Fruit fly (Drosophila melanogaster) whole organism, wandering third instar larva: Measurements from ENCODE around the gene IntS2.

Experiments
- Abd-B ChIP-seq: fragments of >200 bp; optimal IDR thresholded peaks from 2 replicates; lab custom pipeline; 2017; ENCODE audit warnings: missing biosample characterization, missing genetic modification characterization
- CG32264 ChIP-seq: fragments of 200-800 bp; sonication (Bioruptor generic); optimal IDR thresholded peaks from 2 replicates; lab custom pipeline; 2016; ENCODE audit warnings: missing biosample characterization, missing genetic modification characterization
- CG9705 ChIP-seq: fragments of 200-800 bp; sonication (Bioruptor generic); optimal IDR thresholded peaks from 2 replicates; lab custom pipeline; 2018; ENCODE audit warnings: missing biosample characterization, mild to moderate bottlenecking, missing genetic modification characterization
- CrebA ChIP-seq: fragments of 200-800 bp; sonication (Bioruptor generic); optimal IDR thresholded peaks from 2 replicates; lab custom pipeline; 2016; ENCODE audit warnings: missing biosample characterization, mild to moderate bottlenecking, missing genetic modification characterization, borderline replicate concordance
- Dfd ChIP-seq: fragments of >200 bp; optimal IDR thresholded peaks from 2 replicates; lab custom pipeline; 2017; ENCODE audit warnings: missing biosample characterization, missing genetic modification characterization
- Dif ChIP-seq: fragments of 200-275, 200-300 bp; sonication (Bioruptor generic); optimal IDR thresholded peaks from 2 replicates; lab custom pipeline; 2018; ENCODE audit warnings: missing biosample characterization, missing genetic modification characterization; ENCODE audit not compliant: partially characterized antibody
- GATAd ChIP-seq: sonication (Bioruptor generic); optimal IDR thresholded peaks from 2 replicates; lab custom pipeline; 2016; ENCODE audit warnings: missing biosample characterization, missing genetic modification characterization
- HLH106 ChIP-seq: fragments of 200-800 bp; optimal IDR thresholded peaks from 3 replicates; lab custom pipeline; 2019; ENCODE audit warnings: missing biosample characterization, mild to moderate bottlenecking, missing genetic modification characterization, moderate library complexity
- Hnf4 ChIP-seq: fragments of 200-800 bp; sonication (Bioruptor generic); optimal IDR thresholded peaks from 2 replicates; lab custom pipeline; 2016; ENCODE audit warnings: missing biosample characterization, mild to moderate bottlenecking, missing genetic modification characterization
- Hr78 ChIP-seq: fragments of >200 bp; optimal IDR thresholded peaks from 2 replicates; lab custom pipeline; 2017; ENCODE audit warnings: missing biosample characterization, missing genetic modification characterization
- Hr83 ChIP-seq: fragments of 200-300 bp; sonication (Bioruptor generic); optimal IDR thresholded peaks from 2 replicates; lab custom pipeline; 2016; ENCODE audit warnings: missing biosample characterization, mild to moderate bottlenecking, missing genetic modification characterization, moderate library complexity; ENCODE audit not compliant: poor library complexity, severe bottlenecking
- Jra ChIP-seq: sonication (Bioruptor generic); optimal IDR thresholded peaks from 2 replicates; lab custom pipeline; 2016; ENCODE audit warnings: missing biosample characterization, missing genetic modification characterization
- Mio ChIP-seq: sonication (Bioruptor generic); optimal IDR thresholded peaks from 2 replicates; lab custom pipeline; 2016; ENCODE audit warnings: missing biosample characterization, missing genetic modification characterization
- Myc ChIP-seq: fragments of >200 bp; optimal IDR thresholded peaks from 2 replicates; lab custom pipeline; 2017
- N ChIP-seq: fragments of >200 bp; optimal IDR thresholded peaks from 2 replicates; lab custom pipeline; 2018; ENCODE audit warnings: missing biosample characterization, missing external identifiers, missing genetic modification characterization
- OdsH ChIP-seq: fragments of 200-800 bp; sonication (Bioruptor generic); optimal IDR thresholded peaks from 2 replicates; lab custom pipeline; 2016; ENCODE audit warnings: missing biosample characterization, mild to moderate bottlenecking, missing genetic modification characterization
- Rel ChIP-seq, 2 experiments: fragments of 200-800 bp; sonication (Bioruptor generic) in 1 of 2; optimal IDR thresholded peaks; 2 replicates in 1 of 2; 3 replicates in 1 of 2; lab custom pipeline; 2016 to 2019; ENCODE audit warnings: mild to moderate bottlenecking in 2 of 2, missing biosample characterization in 2 of 2, missing genetic modification characterization in 2 of 2, moderate library complexity in 1 of 2
- Sp1 ChIP-seq: fragments of 200-800 bp; sonication (Bioruptor generic); optimal IDR thresholded peaks from 3 replicates; lab custom pipeline; 2019; ENCODE audit warnings: missing biosample characterization, mild to moderate bottlenecking, missing genetic modification characterization, moderate library complexity
- Vsx2 ChIP-seq: fragments of 200-300, 225-300 bp; sonication (Bioruptor generic); optimal IDR thresholded peaks from 2 replicates; lab custom pipeline; 2018; ENCODE audit warnings: missing biosample characterization, missing genetic modification characterization; ENCODE audit not compliant: partially characterized antibody
- br ChIP-seq: fragments of 200-800 bp; sonication (Bioruptor generic); optimal IDR thresholded peaks from 2 replicates; lab custom pipeline; 2016; ENCODE audit warnings: missing biosample characterization, missing genetic modification characterization
- brk ChIP-seq: fragments of 200-800 bp; sonication (Bioruptor generic); optimal IDR thresholded peaks from 2 replicates; lab custom pipeline; 2016; ENCODE audit warnings: missing biosample characterization, mild to moderate bottlenecking, missing genetic modification characterization
- dl ChIP-seq, 2 experiments: fragments of 175-275, 200-275 bp in 1 of 2; fragments of 200-275 bp in 1 of 2; sonication (Bioruptor generic); optimal IDR thresholded peaks; lab custom pipeline; 2018; ENCODE audit warnings: mild to moderate bottlenecking in 2 of 2, missing biosample characterization in 2 of 2, missing genetic modification characterization in 2 of 2, moderate library complexity in 2 of 2; ENCODE audit not compliant: partially characterized antibody in 2 of 2, insufficient read depth in 1 of 2
- dmrt93B ChIP-seq: fragments of 200-800 bp; sonication (Bioruptor generic); optimal IDR thresholded peaks from 2 replicates; lab custom pipeline; 2018; ENCODE audit warnings: missing biosample characterization, mild to moderate bottlenecking, missing genetic modification characterization
- dsf ChIP-seq: sonication (Bioruptor generic); optimal IDR thresholded peaks from 2 replicates; lab custom pipeline; 2016; ENCODE audit warnings: missing biosample characterization, missing genetic modification characterization, borderline replicate concordance
- ey ChIP-seq: fragments of 200-800 bp; sonication (Bioruptor generic); optimal IDR thresholded peaks from 2 replicates; lab custom pipeline; 2016; ENCODE audit warnings: missing biosample characterization, missing genetic modification characterization
- foxo ChIP-seq, 2 experiments: fragments of 200-800 bp; sonication (Bioruptor generic); optimal IDR thresholded peaks; 2 replicates in 1 of 2; 3 replicates in 1 of 2; lab custom pipeline; 2016 to 2017; ENCODE audit warnings: missing biosample characterization in 2 of 2, missing genetic modification characterization in 2 of 2
- fru ChIP-seq: fragments of 200-800 bp; sonication (Bioruptor generic); optimal IDR thresholded peaks from 3 replicates; lab custom pipeline; 2016; ENCODE audit warnings: missing biosample characterization, mild to moderate bottlenecking, missing genetic modification characterization
- h ChIP-seq: fragments of 200-800 bp; sonication (Bioruptor generic); optimal IDR thresholded peaks from 3 replicates; lab custom pipeline; 2016; ENCODE audit warnings: missing biosample characterization, mild to moderate bottlenecking, missing genetic modification characterization
- jim ChIP-seq: fragments of 175-275, 200-325 bp; sonication (Bioruptor generic); optimal IDR thresholded peaks from 2 replicates; lab custom pipeline; 2016; ENCODE audit warnings: missing biosample characterization, mild to moderate bottlenecking, missing genetic modification characterization
- lola ChIP-seq: fragments of >200 bp; optimal IDR thresholded peaks from 2 replicates; lab custom pipeline; 2017; ENCODE audit warnings: missing biosample characterization, missing genetic modification characterization
- pan ChIP-seq: fragments of >200 bp; optimal IDR thresholded peaks from 2 replicates; lab custom pipeline; 2017
- psq ChIP-seq: fragments of 200-800 bp; sonication (Bioruptor generic); optimal IDR thresholded peaks from 3 replicates; lab custom pipeline; 2017; ENCODE audit warnings: missing biosample characterization, mild to moderate bottlenecking, missing genetic modification characterization, moderate library complexity
- rgr ChIP-seq: fragments of 200-800 bp; sonication (Bioruptor generic); optimal IDR thresholded peaks from 3 replicates; lab custom pipeline; 2016; ENCODE audit warnings: missing biosample characterization, mild to moderate bottlenecking, missing genetic modification characterization
- sage ChIP-seq: fragments of 200-800 bp; sonication (Bioruptor generic); optimal IDR thresholded peaks from 2 replicates; lab custom pipeline; 2016; ENCODE audit warnings: missing biosample characterization, mild to moderate bottlenecking, missing genetic modification characterization
- sv ChIP-seq: fragments of 200-800 bp; sonication (Bioruptor generic); optimal IDR thresholded peaks from 3 replicates; lab custom pipeline; 2016; ENCODE audit warnings: missing biosample characterization, missing genetic modification characterization
- tai ChIP-seq: sonication (Bioruptor generic); optimal IDR thresholded peaks from 2 replicates; lab custom pipeline; 2016; ENCODE audit warnings: missing biosample characterization, missing genetic modification characterization
- usp ChIP-seq: fragments of >200 bp; optimal IDR thresholded peaks from 2 replicates; lab custom pipeline; 2017; ENCODE audit warnings: missing biosample characterization, missing genetic modification characterization
- woc ChIP-seq: sonication (Bioruptor generic); optimal IDR thresholded peaks from 2 replicates; lab custom pipeline; 2016; ENCODE audit warnings: missing biosample characterization, mild to moderate bottlenecking, missing genetic modification characterization

Gene IntS2

dm6 chrX:17625833-17626232 is 30.8 kb downstream of the IntS2 start:
- TF ChIP-seq N (GFP tag; lab: Kevin White, UChicago) (no peak), Myc (lab: Kevin White, UChicago) (peak; percentile 52), foxo (GFP tag; optimal IDR thresholded peaks at IDR 0.05; lab: Kevin White, UChicago) (no peak)

DNA sequence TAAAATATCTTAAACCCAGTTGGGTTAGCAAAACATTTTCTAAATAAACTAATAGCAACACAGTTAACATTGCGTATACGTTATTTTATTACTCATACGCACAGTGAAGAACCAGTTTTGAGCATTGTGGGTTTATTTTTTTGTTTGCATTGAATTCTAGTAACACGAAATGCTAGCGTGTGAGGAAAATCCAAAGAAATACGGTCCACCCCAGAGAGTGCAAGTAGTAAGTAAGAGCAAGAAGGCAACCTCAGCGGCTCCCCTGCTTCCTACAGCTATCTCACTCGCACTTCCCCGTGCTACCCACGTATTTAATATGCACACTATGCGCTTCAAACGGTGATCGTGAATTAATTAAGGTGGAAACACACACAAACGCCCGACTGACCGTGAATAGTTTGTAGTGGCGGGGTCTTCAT is 31.6 kb downstream of the IntS2 start:
- peak; percentile 89 for TF ChIP-seq OdsH (GFP tag; lab: Kevin White, UChicago)
- no peak for TF ChIP-seq N (GFP tag; lab: Kevin White, UChicago)
- peak; percentile 29 for TF ChIP-seq Hr83 (GFP tag; lab: Kevin White, UChicago)
- TF ChIP-seq CG9705 = peak; percentile 66
- peak; percentile 68 for TF ChIP-seq sage (GFP tag; lab: Kevin White, UChicago)
- TF ChIP-seq sv = peak; percentile 76
- TF ChIP-seq brk (GFP tag; lab: Kevin White, UChicago) = no peak
- peak; percentile 39 for TF ChIP-seq Mio (GFP tag; lab: Kevin White, UChicago)
- TF ChIP-seq Abd-B (GFP tag; lab: Kevin White, UChicago) = no peak
- peak; percentile 50 for TF ChIP-seq Jra (GFP tag; lab: Kevin White, UChicago)
- TF ChIP-seq br (GFP tag; lab: Kevin White, UChicago) = peak; percentile 91
- no peak for TF ChIP-seq Myc (lab: Kevin White, UChicago)
- TF ChIP-seq woc (GFP tag; lab: Kevin White, UChicago) = peak; percentile 59
- peak; percentile 91 for TF ChIP-seq HLH106 (tag; lab: Kevin White, UChicago)
- TF ChIP-seq Hr78 = no peak
- no peak for TF ChIP-seq dl (GFP tag; optimal IDR thresholded peaks at IDR 0.05; lab: Kevin White, UChicago; ENCODE audit: insufficient read depth in 1 of 2, partially characterized antibody in 2 of 2)
- TF ChIP-seq Rel (GFP tag; optimal IDR thresholded peaks at IDR 0.05; lab: Kevin White, UChicago) = no peak
- no peak for TF ChIP-seq Rel (tag; optimal IDR thresholded peaks at IDR 0.05; lab: Kevin White, UChicago)
- no peak for TF ChIP-seq pan (lab: Kevin White, UChicago)
- no peak for TF ChIP-seq GATAd
- peak; percentile 92 for TF ChIP-seq h (GFP tag; lab: Kevin White, UChicago)
- peak; percentile 85 for TF ChIP-seq psq
- no peak for TF ChIP-seq CrebA (GFP tag; lab: Kevin White, UChicago)
- TF ChIP-seq Hnf4 (GFP tag; lab: Kevin White, UChicago) = peak; percentile 84
- no peak for TF ChIP-seq Vsx2 (GFP tag; lab: Kevin White, UChicago)
- no peak for TF ChIP-seq usp (GFP tag; lab: Kevin White, UChicago)
- TF ChIP-seq ey (GFP tag; lab: Kevin White, UChicago) = peak; percentile 91
- no peak for TF ChIP-seq dsf (GFP tag; lab: Kevin White, UChicago)
- TF ChIP-seq lola (GFP tag; lab: Kevin White, UChicago) = no peak
- TF ChIP-seq Dif = no peak
- TF ChIP-seq tai (GFP tag; lab: Kevin White, UChicago) = peak; percentile 33
- peak; percentile 94 for TF ChIP-seq fru (GFP tag; lab: Kevin White, UChicago)
- TF ChIP-seq Dfd (GFP tag; lab: Kevin White, UChicago) = no peak
- peak; percentile 91 for TF ChIP-seq Sp1 (GFP tag; lab: Kevin White, UChicago)
- TF ChIP-seq rgr (GFP tag; lab: Kevin White, UChicago) = peak; percentile 92
- peak; percentile 88 to 94 for TF ChIP-seq foxo (GFP tag; optimal IDR thresholded peaks at IDR 0.05; lab: Kevin White, UChicago)
- peak; percentile 89 for TF ChIP-seq CG32264 (GFP tag; lab: Kevin White, UChicago)
- TF ChIP-seq jim = no peak
- TF ChIP-seq dmrt93B (GFP tag; lab: Kevin White, UChicago) = peak; percentile 81
